Worm (Caenorhabditis elegans): ENCODE data around the gene Y47D7A.7.

DNA sequence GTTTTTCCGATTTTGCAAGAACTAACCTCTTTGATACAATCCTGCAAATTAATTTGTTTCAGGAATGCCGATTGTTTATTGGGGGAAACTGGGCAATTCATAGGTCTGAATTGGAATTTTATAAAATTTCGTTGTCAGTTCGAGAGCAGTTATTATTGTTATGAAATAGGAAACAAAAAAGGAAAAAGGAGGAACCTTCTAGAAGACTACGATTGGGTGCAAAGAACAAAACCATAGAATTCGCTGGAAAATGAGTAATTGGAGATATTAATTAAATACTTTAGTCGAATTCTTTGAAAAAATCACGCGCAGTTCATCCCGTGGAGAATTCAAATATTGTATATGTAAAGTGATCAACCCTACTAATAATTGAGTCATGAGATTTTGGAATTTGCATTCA lies 32.3 kb downstream of the Y47D7A.7 start, which contains the start of gene F13A2.9:
- no peak for TF ChIP-seq R02D3.7 (tag; optimal IDR thresholded peaks at IDR 0.05)
- TF ChIP-seq zag-1 (tag; optimal IDR thresholded peaks at IDR 0.05): no peak
- no peak for TF ChIP-seq snpc-4 (tag; optimal IDR thresholded peaks at IDR 0.05)
- no peak for TF ChIP-seq nhr-77 (tag; optimal IDR thresholded peaks at IDR 0.05)
- TF ChIP-seq sma-9 (GFP tag; optimal IDR thresholded peaks at IDR 0.05): no peak
- no peak for TF ChIP-seq sma-9 (tag; optimal IDR thresholded peaks at IDR 0.05)
- no peak for TF ChIP-seq lin-13 (GFP tag; optimal IDR thresholded peaks at IDR 0.05)
- TF ChIP-seq ztf-11 (tag; optimal IDR thresholded peaks at IDR 0.05): no peak
- TF ChIP-seq unc-55 (GFP tag; optimal IDR thresholded peaks at IDR 0.05): no peak
- TF ChIP-seq ama-1 (optimal IDR thresholded peaks at IDR 0.05): no peak
- TF ChIP-seq crh-2 (tag; optimal IDR thresholded peaks at IDR 0.05): no peak
- TF ChIP-seq fos-1 (tag; optimal IDR thresholded peaks at IDR 0.05): no peak
- no peak for TF ChIP-seq elt-1 (tag; optimal IDR thresholded peaks at IDR 0.05)
- no peak for TF ChIP-seq ceh-16 (tag; optimal IDR thresholded peaks at IDR 0.05)
- TF ChIP-seq mdl-1 (tag; optimal IDR thresholded peaks at IDR 0.05): no peak
